Fruit fly (Drosophila melanogaster) whole organism, embryonic: ENCODE results near the gene dUTPase.

Experiments used
- ATbp ChIP-seq: fragments of 200-800 bp; sonication (Bioruptor generic); optimal IDR thresholded peaks from 2 replicates; lab custom pipeline; 2017; ENCODE audit warnings: missing biosample characterization, mild to moderate bottlenecking, missing genetic modification characterization, missing genetic modification reagents
- Abd-B ChIP-seq: fragments of 200-800 bp; sonication (Bioruptor generic); optimal IDR thresholded peaks from 2 replicates; lab custom pipeline; 2018; ENCODE audit warnings: missing biosample characterization, mild to moderate bottlenecking, missing genetic modification characterization, moderate library complexity
- Awh ChIP-seq: fragments of 200-800 bp; sonication (Bioruptor generic); IDR thresholded peaks from 2 replicates; pipeline ENCODE4, ENCODE4 v1.3.6; 2022; ENCODE audit warnings: missing biosample characterization, missing genetic modification characterization
- B-H1 ChIP-seq: fragments of 200-800 bp; sonication (Bioruptor generic); IDR thresholded peaks from 3 replicates; pipeline ENCODE4 v1.3.6; 2022; ENCODE audit warnings: missing biosample characterization, missing genetic modification characterization
- CG10959 ChIP-seq: fragments of 200-800 bp; sonication (Bioruptor generic); IDR thresholded peaks from 2 replicates; pipeline ENCODE4 v1.3.6; 2022; ENCODE audit warnings: missing biosample characterization, missing genetic modification characterization
- CG11695 ChIP-seq: fragments of 200-800 bp; sonication (Bioruptor generic); IDR thresholded peaks from 3 replicates; pipeline ENCODE4 v1.3.6; 2022; ENCODE audit warnings: missing biosample characterization, missing genetic modification characterization
- CG12744 ChIP-seq: fragments of 200-800 bp; sonication (Bioruptor generic); optimal IDR thresholded peaks from 2 replicates; lab custom pipeline; 2016; ENCODE audit warnings: missing biosample characterization, missing genetic modification characterization
- CG13287 ChIP-seq: fragments of 200-800 bp; sonication (Bioruptor generic); IDR thresholded peaks from 2 replicates; pipeline ENCODE4 v1.3.6; 2022; ENCODE audit warnings: missing biosample characterization, missing genetic modification characterization; ENCODE audit not compliant: partially characterized antibody
- CG1529 ChIP-seq: fragments of 200-800 bp; sonication (Bioruptor generic); optimal IDR thresholded peaks from 3 replicates; lab custom pipeline; 2018; ENCODE audit warnings: missing biosample characterization, missing genetic modification characterization
- CG15514 ChIP-seq: fragments of 200-800 bp; sonication (Bioruptor generic); optimal IDR thresholded peaks from 3 replicates; lab custom pipeline; 2017; ENCODE audit warnings: missing biosample characterization, missing genetic modification characterization, mild to moderate bottlenecking, moderate library complexity, missing genetic modification reagents
- CG1602 ChIP-seq: fragments of 200-800 bp; sonication (Bioruptor generic); optimal IDR thresholded peaks from 3 replicates; lab custom pipeline; 2016; ENCODE audit warnings: missing biosample characterization, missing genetic modification characterization
- CG16813 ChIP-seq: fragments of 200-800 bp; sonication (Bioruptor generic); IDR thresholded peaks from 3 replicates; pipeline ENCODE4 v1.3.6; 2022; ENCODE audit warnings: missing biosample characterization, missing genetic modification characterization; ENCODE audit not compliant: partially characterized antibody
- CG16815 ChIP-seq: fragments of 200-800 bp; sonication (Bioruptor generic); optimal IDR thresholded peaks from 3 replicates; lab custom pipeline; 2017; ENCODE audit warnings: missing biosample characterization, mild to moderate bottlenecking, missing genetic modification characterization
- CG17328 ChIP-seq: fragments of 200-800 bp; sonication (Bioruptor generic); IDR thresholded peaks from 2 replicates; pipeline ENCODE4 v1.3.6; 2022; ENCODE audit warnings: missing biosample characterization, missing genetic modification characterization
- CG17359 ChIP-seq: fragments of 200-800 bp; sonication (Bioruptor generic); optimal IDR thresholded peaks from 3 replicates; lab custom pipeline; 2018; ENCODE audit warnings: missing biosample characterization, mild to moderate bottlenecking, missing genetic modification characterization, moderate library complexity
- CG17385 ChIP-seq: fragments of 200-800 bp; sonication (Bioruptor generic); optimal IDR thresholded peaks from 3 replicates; lab custom pipeline; 2018; ENCODE audit warnings: missing biosample characterization, mild to moderate bottlenecking, missing genetic modification characterization
- CG17612 ChIP-seq: fragments of 200-800 bp; sonication (Bioruptor generic); IDR thresholded peaks from 2 replicates; pipeline ENCODE4 v1.3.6; 2022; ENCODE audit warnings: missing biosample characterization, missing genetic modification characterization
- CG18262 ChIP-seq: fragments of 200-800 bp; optimal IDR thresholded peaks from 3 replicates; lab custom pipeline; 2019; ENCODE audit warnings: missing biosample characterization, mild to moderate bottlenecking, missing genetic modification characterization, moderate library complexity
- CG18764 ChIP-seq: fragments of 200-800 bp; sonication (Bioruptor generic); optimal IDR thresholded peaks from 3 replicates; lab custom pipeline; 2016; ENCODE audit warnings: missing biosample characterization, missing genetic modification characterization
- CG4282 ChIP-seq: fragments of 200-800 bp; sonication (Bioruptor generic); optimal IDR thresholded peaks from 2 replicates; lab custom pipeline; 2016; ENCODE audit warnings: missing biosample characterization, missing genetic modification characterization
- CG4424 ChIP-seq: fragments of 200-800 bp; sonication (Bioruptor generic); optimal IDR thresholded peaks from 3 replicates; lab custom pipeline; 2016; ENCODE audit warnings: missing biosample characterization, missing genetic modification characterization
- CG7963 ChIP-seq: fragments of 200-800 bp; sonication (Bioruptor generic); IDR thresholded peaks from 3 replicates; pipeline ENCODE4 v1.3.6; 2022; ENCODE audit warnings: missing biosample characterization, missing genetic modification characterization; ENCODE audit not compliant: partially characterized antibody
- CG7987 ChIP-seq: fragments of 200-800 bp; sonication (Bioruptor generic); optimal IDR thresholded peaks from 2 replicates; lab custom pipeline; 2018; ENCODE audit warnings: missing biosample characterization, mild to moderate bottlenecking, missing genetic modification characterization, moderate library complexity
- CG8089 ChIP-seq: fragments of 200-800 bp; sonication (Bioruptor generic); optimal IDR thresholded peaks from 3 replicates; lab custom pipeline; 2016; ENCODE audit warnings: missing biosample characterization, missing genetic modification characterization
- CG9797 ChIP-seq: fragments of 200-800 bp; sonication (Bioruptor generic); optimal IDR thresholded peaks from 3 replicates; lab custom pipeline; 2018; ENCODE audit warnings: missing biosample characterization, mild to moderate bottlenecking, missing genetic modification characterization
- CG9932 ChIP-seq: fragments of 200-800 bp; sonication (Bioruptor generic); IDR thresholded peaks from 2 replicates; pipeline ENCODE4 v1.3.6; 2022; ENCODE audit warnings: missing biosample characterization, missing genetic modification characterization
- Camta ChIP-seq: fragments of 200-800 bp; sonication (Bioruptor generic); optimal IDR thresholded peaks from 2 replicates; lab custom pipeline; 2016; ENCODE audit warnings: missing biosample characterization, missing genetic modification characterization
- CkIIα-i1 ChIP-seq: fragments of 200-800 bp; sonication (Bioruptor generic); IDR thresholded peaks from 2 replicates; pipeline ENCODE4 v1.3.6; 2022; ENCODE audit warnings: missing biosample characterization, missing genetic modification characterization
- HLH3B ChIP-seq: fragments of 200-800 bp; sonication (Bioruptor generic); IDR thresholded peaks from 2 replicates; pipeline ENCODE4 v1.3.6; 2022; ENCODE audit warnings: missing biosample characterization, missing genetic modification characterization
- Max ChIP-seq: fragments of 200-800 bp; sonication (Bioruptor generic); optimal IDR thresholded peaks from 2 replicates; lab custom pipeline; 2016; ENCODE audit warnings: missing biosample characterization, mild to moderate bottlenecking, missing genetic modification characterization
- Mes4 ChIP-seq: fragments of 200-800 bp; sonication (Bioruptor generic); optimal IDR thresholded peaks from 2 replicates; lab custom pipeline; 2016; ENCODE audit warnings: missing biosample characterization, missing genetic modification characterization
- NC2β ChIP-seq: fragments of 200-800 bp; sonication (Bioruptor generic); optimal IDR thresholded peaks from 2 replicates; lab custom pipeline; 2016; ENCODE audit warnings: missing biosample characterization, missing genetic modification characterization
- Pdp1 ChIP-seq, 2 experiments: fragments of 200-800 bp; sonication (Bioruptor generic); optimal IDR thresholded peaks; 3 replicates each; lab custom pipeline; 2016; ENCODE audit warnings: missing biosample characterization in 2 of 2, missing genetic modification characterization in 2 of 2, mild to moderate bottlenecking in 1 of 2, moderate library complexity in 1 of 2
- Scr ChIP-seq: fragments of 200-800 bp; sonication (Bioruptor generic); IDR thresholded peaks from 2 replicates; pipeline ENCODE4 v1.3.6; 2022; ENCODE audit warnings: missing biosample characterization, missing genetic modification characterization; ENCODE audit not compliant: partially characterized antibody
- amos ChIP-seq: fragments of 200-800 bp; sonication (Bioruptor generic); IDR thresholded peaks from 2 replicates; pipeline ENCODE4 v1.3.6; 2022; ENCODE audit warnings: missing biosample characterization, missing genetic modification characterization; ENCODE audit not compliant: partially characterized antibody
- ap ChIP-seq: fragments of 200-800 bp; sonication (Bioruptor generic); IDR thresholded peaks from 2 replicates; pipeline ENCODE4 v1.3.6; 2022; ENCODE audit warnings: missing biosample characterization, missing genetic modification characterization
- ash1 ChIP-seq: fragments of 200-800 bp; sonication (Bioruptor generic); optimal IDR thresholded peaks from 2 replicates; lab custom pipeline; 2018; ENCODE audit warnings: missing biosample characterization, mild to moderate bottlenecking, missing genetic modification characterization
- cato ChIP-seq: fragments of 200-800 bp; sonication (Bioruptor generic); optimal IDR thresholded peaks from 2 replicates; lab custom pipeline; 2016; ENCODE audit warnings: missing biosample characterization, missing genetic modification characterization, borderline replicate concordance
- caup ChIP-seq: fragments of 200-800 bp; sonication (Bioruptor generic); optimal IDR thresholded peaks from 3 replicates; lab custom pipeline; 2017; ENCODE audit warnings: missing biosample characterization, mild to moderate bottlenecking, missing genetic modification characterization, moderate library complexity; ENCODE audit not compliant: severe bottlenecking
- corto ChIP-seq: fragments of 200-800 bp; sonication (Bioruptor generic); optimal IDR thresholded peaks from 2 replicates; lab custom pipeline; 2016; ENCODE audit warnings: missing biosample characterization, mild to moderate bottlenecking, missing genetic modification characterization, moderate library complexity
- fd96Cb ChIP-seq: fragments of 200-800 bp; sonication (Bioruptor generic); optimal IDR thresholded peaks from 2 replicates; lab custom pipeline; 2018; ENCODE audit warnings: missing biosample characterization, mild to moderate bottlenecking, missing genetic modification characterization, moderate library complexity
- fu2 ChIP-seq: fragments of 200-800 bp; sonication (Bioruptor generic); optimal IDR thresholded peaks from 2 replicates; lab custom pipeline; 2016; ENCODE audit warnings: missing biosample characterization, missing genetic modification characterization
- grn ChIP-seq: fragments of 200-800 bp; sonication (Bioruptor generic); optimal IDR thresholded peaks from 3 replicates; lab custom pipeline; 2017; ENCODE audit warnings: missing biosample characterization, missing genetic modification characterization
- klu ChIP-seq: fragments of 200-800 bp; sonication (Bioruptor generic); IDR thresholded peaks from 2 replicates; pipeline ENCODE4 v1.3.6; 2022; ENCODE audit warnings: missing biosample characterization, missing genetic modification characterization
- lab ChIP-seq: fragments of 200-800 bp; sonication (Bioruptor generic); optimal IDR thresholded peaks from 3 replicates; lab custom pipeline; 2017; ENCODE audit warnings: missing biosample characterization, missing genetic modification characterization, mild to moderate bottlenecking, moderate library complexity, missing genetic modification reagents
- nmo ChIP-seq: fragments of 200-800 bp; sonication (Bioruptor generic); optimal IDR thresholded peaks from 2 replicates; lab custom pipeline; 2018; ENCODE audit warnings: missing biosample characterization, mild to moderate bottlenecking, missing genetic modification characterization, moderate library complexity
- pnt ChIP-seq: fragments of 200-800 bp; sonication (Bioruptor generic); optimal IDR thresholded peaks from 3 replicates; lab custom pipeline; 2016; ENCODE audit warnings: missing biosample characterization, missing genetic modification characterization
- sd ChIP-seq: fragments of 200-800 bp; sonication (Bioruptor generic); optimal IDR thresholded peaks from 3 replicates; lab custom pipeline; 2018; ENCODE audit warnings: missing biosample characterization, mild to moderate bottlenecking, missing genetic modification characterization, moderate library complexity
- sima ChIP-seq: fragments of 200-800 bp; sonication (Bioruptor generic); optimal IDR thresholded peaks from 2 replicates; lab custom pipeline; 2016; ENCODE audit warnings: missing biosample characterization, missing genetic modification characterization
- sisA ChIP-seq: fragments of 200-800 bp; sonication (Bioruptor generic); IDR thresholded peaks from 2 replicates; pipeline ENCODE4 v1.3.6; 2022; ENCODE audit warnings: missing biosample characterization, missing genetic modification characterization

The dUTPase gene

dm6 chr2L:10987370-10987853 is 23.7 kb upstream of the dUTPase start, which contains the start of the genes piwi and CG12253 (continued):
- TF ChIP-seq CG17359 (tag; lab: Kevin White, UChicago) (peak; percentile 40), CG15514 (peak; percentile 32), sisA (no peak), CG13287 (GFP tag; lab: Robert Waterston, UW) (no peak), klu (peak; percentile 78; the same call in 1 of the 2 replicates), Camta (peak; percentile 21), CG18262 (tag; lab: Kevin White, UChicago) (peak; percentile 57), CG4424 (GFP tag; lab: Kevin White, UChicago) (peak; percentile 42), Abd-B (GFP tag; lab: Kevin White, UChicago) (no peak), CG12744 (no peak), ap (GFP tag; lab: Robert Waterston, UW) (peak; percentile 58), fu2 (GFP tag; lab: Kevin White, UChicago) (peak; percentile 35), CG17385 (GFP tag; lab: Kevin White, UChicago) (peak; percentile 76), CG18764 (GFP tag; lab: Kevin White, UChicago) (peak; percentile 90), cato (GFP tag; lab: Kevin White, UChicago) (peak; percentile 61), CG1602 (peak; percentile 79), NC2β (GFP tag; lab: Kevin White, UChicago) (no peak), sd (tag; lab: Kevin White, UChicago) (no peak), CG11695 (GFP tag; lab: Robert Waterston, UW) (peak; percentile 68; the same call in 2 of the 3 replicates), CG16815 (GFP tag; lab: Kevin White, UChicago) (peak; percentile 72), grn (GFP tag; lab: Kevin White, UChicago) (no peak), CG10959 (GFP tag; lab: Robert Waterston, UW) (peak; percentile 33; the same call in 1 of the 2 replicates), CG1529 (peak; percentile 61), CG9797 (GFP tag; lab: Kevin White, UChicago) (peak; percentile 31), amos (no peak), caup (GFP tag; lab: Kevin White, UChicago) (no peak), Pdp1 (GFP tag; optimal IDR thresholded peaks at IDR 0.05; lab: Kevin White, UChicago) (no peak), fd96Cb (tag; lab: Kevin White, UChicago) (peak; percentile 70), B-H1 (GFP tag; lab: Robert Waterston, UW) (no peak), CkIIα-i1 (no peak), CG8089 (GFP tag; lab: Kevin White, UChicago) (no peak), corto (GFP tag; lab: Kevin White, UChicago) (no peak), Max (GFP tag; lab: Kevin White, UChicago) (peak; percentile 38), CG7963 (no peak), CG7987 (GFP tag; lab: Kevin White, UChicago) (no peak), lab (no peak), CG9932 (GFP tag; lab: Robert Waterston, UW) (peak; percentile 66), pnt (GFP tag; lab: Kevin White, UChicago) (no peak), ATbp (GFP tag; lab: Kevin White, UChicago) (no peak), ash1 (GFP tag; lab: Kevin White, UChicago) (no peak), HLH3B (GFP tag; lab: Robert Waterston, UW) (peak; percentile 83), CG17612 (no peak), Scr (GFP tag; lab: Robert Waterston, UW) (no peak), Awh (GFP tag; lab: Robert Waterston, UW) (no peak), CG17328 (peak; percentile 82; the same call in 1 of the 2 replicates), CG4282 (GFP tag; lab: Kevin White, UChicago) (no peak), sima (GFP tag; lab: Kevin White, UChicago) (no peak), Mes4 (GFP tag; lab: Kevin White, UChicago) (no peak), nmo (GFP tag; lab: Kevin White, UChicago) (peak; percentile 80), CG16813 (GFP tag; lab: Robert Waterston, UW) (no peak)
